Fruit fly (Drosophila melanogaster): ENCODE results near the gene CG7694.

CG7694 gene

DNA sequence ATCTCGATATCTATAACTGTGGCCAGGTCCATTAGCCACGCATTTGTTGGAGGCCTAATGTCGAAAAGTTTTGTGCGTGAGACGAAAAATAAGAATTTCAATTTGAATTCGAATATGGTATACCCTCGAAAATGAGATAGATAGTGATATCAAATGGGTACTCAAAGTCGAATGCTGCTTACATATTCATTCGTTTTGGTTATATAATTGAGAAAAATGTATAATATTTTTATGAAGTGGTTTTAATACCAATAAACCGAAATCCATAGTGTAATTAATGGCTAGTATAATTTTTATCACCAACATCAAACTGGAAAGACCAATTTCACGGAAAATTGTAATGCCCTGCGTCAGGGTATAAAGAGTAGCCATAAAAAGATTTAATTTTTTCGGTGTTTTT lies 60.2 kb downstream of the CG7694 start (continued):
- TF ChIP-seq OdsH (GFP tag; optimal IDR thresholded peaks at IDR 0.05): peak; percentile 18
- TF ChIP-seq vri (GFP tag; optimal IDR thresholded peaks at IDR 0.05): no peak
- TF ChIP-seq CG8319 (GFP tag; optimal IDR thresholded peaks at IDR 0.05): no peak
- TF ChIP-seq CG10669 (GFP tag; optimal IDR thresholded peaks at IDR 0.05): no peak
- TF ChIP-seq CG3919 (GFP tag; optimal IDR thresholded peaks at IDR 0.05): no peak
- TF ChIP-seq Hr4 (GFP tag; optimal IDR thresholded peaks at IDR 0.05): peak; percentile 52

DNA sequence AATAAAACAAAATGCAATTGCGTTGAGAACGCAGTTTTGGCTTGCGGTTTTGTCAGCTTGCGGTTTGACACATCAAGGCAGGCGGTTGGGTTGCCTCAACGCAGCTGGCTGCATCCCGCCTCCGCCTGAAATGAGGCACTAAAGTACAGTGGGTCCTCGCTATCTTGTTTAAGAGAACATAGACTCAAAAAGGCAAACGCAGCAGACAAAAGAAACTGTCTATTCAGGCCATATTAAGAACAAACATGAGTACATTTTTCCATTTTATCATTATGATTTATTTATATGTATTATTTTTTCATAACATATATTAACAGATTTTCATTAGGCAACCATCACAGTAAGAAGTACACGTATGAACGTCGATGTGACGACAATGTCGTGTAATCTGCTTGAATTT lies 66.8 kb downstream of the CG7694 start:
- TF ChIP-seq Hr4 (GFP tag; optimal IDR thresholded peaks at IDR 0.05) (peak; percentile 19), Met (GFP tag; optimal IDR thresholded peaks at IDR 0.05) (no peak), CG11902 (GFP tag; optimal IDR thresholded peaks at IDR 0.05) (no peak), CG11762 (GFP tag; optimal IDR thresholded peaks at IDR 0.05; ENCODE audit: insufficient read depth) (no peak), Lpt (GFP tag; optimal IDR thresholded peaks at IDR 0.05) (no peak), CG16779 (tag; optimal IDR thresholded peaks at IDR 0.05) (no peak), CG1621 (tag; optimal IDR thresholded peaks at IDR 0.05) (no peak), CG6792 (GFP tag; optimal IDR thresholded peaks at IDR 0.05) (peak; percentile 13), CG15336 (GFP tag; IDR thresholded peaks at IDR 0.05) (peak; percentile 60), Smox (GFP tag; optimal IDR thresholded peaks at IDR 0.05) (no peak), svp (GFP tag) (no peak), Sox15 (GFP tag; optimal IDR thresholded peaks at IDR 0.05) (no peak), CG9139 (GFP tag; optimal IDR thresholded peaks at IDR 0.05) (no peak), CG11294 (GFP tag; IDR thresholded peaks at IDR 0.05) (peak; percentile 40; the same call in 1 of the 2 replicates), esn (GFP tag; optimal IDR thresholded peaks at IDR 0.05) (peak; percentile 4), lz (GFP tag; optimal IDR thresholded peaks at IDR 0.05) (no peak), CG6808 (GFP tag; optimal IDR thresholded peaks at IDR 0.05) (no peak), Eip75B (GFP tag; optimal IDR thresholded peaks at IDR 0.05) (no peak), net (GFP tag; optimal IDR thresholded peaks at IDR 0.05) (no peak), acj6 (GFP tag; optimal IDR thresholded peaks at IDR 0.05) (no peak), CG6854 (GFP tag; optimal IDR thresholded peaks at IDR 0.05) (no peak), fkh (GFP tag; optimal IDR thresholded peaks at IDR 0.05) (no peak), Eip78C (GFP tag) (peak; percentile 56), CG3032 (tag; optimal IDR thresholded peaks at IDR 0.05) (peak; percentile 6), vri (GFP tag; optimal IDR thresholded peaks at IDR 0.05) (no peak), fd85E (GFP tag; optimal IDR thresholded peaks at IDR 0.05) (no peak), CG7368 (GFP tag; optimal IDR thresholded peaks at IDR 0.05) (no peak), OdsH (GFP tag; optimal IDR thresholded peaks at IDR 0.05) (peak; percentile 13), CG3919 (GFP tag; optimal IDR thresholded peaks at IDR 0.05) (peak; percentile 27), CG4318 (GFP tag; optimal IDR thresholded peaks at IDR 0.05) (no peak), Ets21C (GFP tag; optimal IDR thresholded peaks at IDR 0.05) (no peak), CG10669 (GFP tag; optimal IDR thresholded peaks at IDR 0.05) (no peak), Hr38 (GFP tag; optimal IDR thresholded peaks at IDR 0.05) (no peak), ss (GFP tag; optimal IDR thresholded peaks at IDR 0.05) (peak in 1 of 2 experiments; percentile 13), Blimp-1 (GFP tag; optimal IDR thresholded peaks at IDR 0.05) (no peak), achi (GFP tag; optimal IDR thresholded peaks at IDR 0.05) (peak; percentile 27), CG34406 (GFP tag; optimal IDR thresholded peaks at IDR 0.05) (no peak), Gug (GFP tag; IDR thresholded peaks at IDR 0.05) (peak; percentile 30; the same call in 1 of the 2 replicates), spab (GFP tag; optimal IDR thresholded peaks at IDR 0.05) (no peak), CG10631 (GFP tag; optimal IDR thresholded peaks at IDR 0.05) (no peak), Hr39 (GFP tag; optimal IDR thresholded peaks at IDR 0.05) (no peak), CG8119 (GFP tag; IDR thresholded peaks at IDR 0.05) (peak; percentile 33; the same call in 1 of the 3 replicates), dsx (GFP tag; optimal IDR thresholded peaks at IDR 0.05; ENCODE audit: poor library complexity, severe bottlenecking) (peak; percentile 49), CG8632 (GFP tag; optimal IDR thresholded peaks at IDR 0.05) (no peak), Sox14 (GFP tag; optimal IDR thresholded peaks at IDR 0.05) (no peak), Sox102F (GFP tag; optimal IDR thresholded peaks at IDR 0.05) (no peak), CG31627 (GFP tag; optimal IDR thresholded peaks at IDR 0.05) (no peak), CG32006 (GFP tag; optimal IDR thresholded peaks at IDR 0.05) (peak; percentile 46), CG6276 (GFP tag; optimal IDR thresholded peaks at IDR 0.05) (peak; percentile 12)

Data from whole organism, prepupa.